Fruit fly (Drosophila melanogaster) whole organism, embryonic: ENCODE results near the gene mAChR-C.

Source experiments
- Bteb2 ChIP-seq: fragments of 200-800 bp; sonication (Bioruptor generic); optimal IDR thresholded peaks from 2 replicates; lab custom pipeline; 2016; ENCODE audit warnings: missing biosample characterization, missing genetic modification characterization
- CG11696 ChIP-seq: fragments of 200-800 bp; sonication (Bioruptor generic); IDR thresholded peaks from 2 replicates; pipeline ENCODE4 v1.3.6; 2022; ENCODE audit warnings: missing biosample characterization, missing genetic modification characterization
- CG12659 ChIP-seq: fragments of 200-800 bp; sonication (Bioruptor generic); optimal IDR thresholded peaks from 3 replicates; lab custom pipeline; 2017; ENCODE audit warnings: mild to moderate bottlenecking, missing biosample characterization, missing genetic modification reagents, missing genetic modification characterization
- CG13624 ChIP-seq: fragments of 200-800 bp; sonication (Bioruptor generic); optimal IDR thresholded peaks from 2 replicates; lab custom pipeline; 2016; ENCODE audit warnings: missing biosample characterization, missing genetic modification characterization
- CG15011 ChIP-seq: fragments of 200-800 bp; sonication (Bioruptor generic); optimal IDR thresholded peaks from 3 replicates; lab custom pipeline; 2018; ENCODE audit warnings: missing biosample characterization, mild to moderate bottlenecking, missing genetic modification characterization
- CG16779 ChIP-seq: fragments of 200-800 bp; sonication (Bioruptor generic); IDR thresholded peaks from 2 replicates; pipeline ENCODE4 v1.3.6; 2022; ENCODE audit warnings: missing biosample characterization, missing genetic modification characterization
- CG17186 ChIP-seq: fragments of 200-800 bp; sonication (Bioruptor generic); optimal IDR thresholded peaks from 3 replicates; lab custom pipeline; 2017; ENCODE audit warnings: missing biosample characterization, missing genetic modification reagents, missing genetic modification characterization
- CG17361 ChIP-seq: fragments of 200-800 bp; sonication (Bioruptor generic); IDR thresholded peaks from 3 replicates; pipeline ENCODE4 v1.3.6; 2022; ENCODE audit warnings: missing biosample characterization, missing genetic modification characterization
- CG17612 ChIP-seq: fragments of 200-800 bp; sonication (Bioruptor generic); IDR thresholded peaks from 2 replicates; pipeline ENCODE4 v1.3.6; 2022; ENCODE audit warnings: missing biosample characterization, missing genetic modification characterization
- CG17802 ChIP-seq: fragments of 200-800 bp; sonication (Bioruptor generic); optimal IDR thresholded peaks from 2 replicates; lab custom pipeline; 2018; ENCODE audit warnings: missing biosample characterization, mild to moderate bottlenecking, missing genetic modification characterization, moderate library complexity
- CG2116 ChIP-seq: fragments of 200-800 bp; sonication (Bioruptor generic); optimal IDR thresholded peaks from 3 replicates; lab custom pipeline; 2018; ENCODE audit warnings: missing biosample characterization, mild to moderate bottlenecking, missing genetic modification characterization
- CG2199 ChIP-seq: fragments of 200-800 bp; sonication (Bioruptor generic); IDR thresholded peaks from 3 replicates; pipeline ENCODE4 v1.3.6; 2022; ENCODE audit warnings: missing biosample characterization, missing genetic modification characterization
- CG2875 ChIP-seq: fragments of 200-800 bp; sonication (Bioruptor generic); optimal IDR thresholded peaks from 2 replicates; lab custom pipeline; 2017; ENCODE audit warnings: missing biosample characterization, mild to moderate bottlenecking, missing genetic modification characterization, missing genetic modification reagents
- CG3163 ChIP-seq: fragments of 200-800 bp; sonication (Bioruptor generic); optimal IDR thresholded peaks from 3 replicates; lab custom pipeline; 2016; ENCODE audit warnings: missing biosample characterization, missing genetic modification characterization
- CG43689 ChIP-seq: fragments of 200-800 bp; sonication (Bioruptor generic); IDR thresholded peaks from 2 replicates; pipeline ENCODE4 v1.3.6; 2022; ENCODE audit warnings: missing biosample characterization, missing genetic modification characterization
- CG4617 ChIP-seq: fragments of 200-800 bp; sonication (Bioruptor generic); optimal IDR thresholded peaks from 3 replicates; lab custom pipeline; 2016; ENCODE audit warnings: missing biosample characterization, missing genetic modification characterization, borderline replicate concordance
- CG7372 ChIP-seq: fragments of 200-800 bp; sonication (Bioruptor generic); IDR thresholded peaks from 2 replicates; pipeline ENCODE4 v1.3.6; 2022; ENCODE audit warnings: missing biosample characterization, missing genetic modification characterization
- CG7786 ChIP-seq: fragments of 200-800 bp; sonication (Bioruptor generic); optimal IDR thresholded peaks from 2 replicates; lab custom pipeline; 2016; ENCODE audit warnings: missing biosample characterization, missing genetic modification characterization
- CG8478 ChIP-seq: fragments of >200 bp; optimal IDR thresholded peaks from 2 replicates; lab custom pipeline; 2018
- CG8924 ChIP-seq: fragments of 200-800 bp; optimal IDR thresholded peaks from 3 replicates; lab custom pipeline; 2019; ENCODE audit warnings: missing biosample characterization, mild to moderate bottlenecking, missing genetic modification characterization, moderate library complexity
- Dbx ChIP-seq: fragments of 200-800 bp; sonication (Bioruptor generic); IDR thresholded peaks from 3 replicates; pipeline ENCODE4 v1.3.6; 2022; ENCODE audit warnings: missing biosample characterization, missing genetic modification characterization
- Dfd ChIP-seq, 2 experiments: fragments of >200 bp; optimal IDR thresholded peaks; 2 replicates each; lab custom pipeline; 2017; ENCODE audit warnings: missing biosample characterization in 2 of 2, missing genetic modification characterization in 2 of 2
- E2f1 ChIP-seq: fragments of 200-800 bp; sonication (Bioruptor generic); IDR thresholded peaks from 2 replicates; pipeline ENCODE4 v1.3.6; 2022; ENCODE audit warnings: missing biosample characterization, missing genetic modification characterization
- Eip74EF ChIP-seq, 2 experiments: fragments of 200-800 bp in 1 of 2; fragments of >200 bp in 1 of 2; sonication (Bioruptor generic) in 1 of 2; optimal IDR thresholded peaks; 2 replicates each; lab custom pipeline; 2017 to 2019; ENCODE audit warnings: missing biosample characterization in 2 of 2, missing genetic modification characterization in 2 of 2, mild to moderate bottlenecking in 1 of 2, moderate library complexity in 1 of 2
- H15 ChIP-seq: fragments of 200-800 bp; sonication (Bioruptor generic); IDR thresholded peaks from 3 replicates; pipeline ENCODE4 v1.3.6; 2022; ENCODE audit warnings: missing biosample characterization, missing genetic modification characterization
- HLH3B ChIP-seq: fragments of 200-800 bp; sonication (Bioruptor generic); IDR thresholded peaks from 2 replicates; pipeline ENCODE4 v1.3.6; 2022; ENCODE audit warnings: missing biosample characterization, missing genetic modification characterization
- HLH4C ChIP-seq: fragments of 200-800 bp; sonication (Bioruptor generic); IDR thresholded peaks from 3 replicates; pipeline ENCODE4 v1.3.6; 2022; ENCODE audit warnings: missing biosample characterization, missing genetic modification characterization; ENCODE audit not compliant: partially characterized antibody
- Lpt ChIP-seq: fragments of >200 bp; optimal IDR thresholded peaks from 2 replicates; lab custom pipeline; 2018; ENCODE audit warnings: missing biosample characterization, missing genetic modification characterization
- NK7.1 ChIP-seq: fragments of 200-800 bp; sonication (Bioruptor generic); optimal IDR thresholded peaks from 3 replicates; lab custom pipeline; 2016; ENCODE audit warnings: missing biosample characterization, missing genetic modification characterization
- Nf-YC ChIP-seq: fragments of 200-800 bp; optimal IDR thresholded peaks from 3 replicates; lab custom pipeline; 2019; ENCODE audit warnings: missing biosample characterization, mild to moderate bottlenecking, missing genetic modification characterization, moderate library complexity
- TFAM ChIP-seq: fragments of 200-800 bp; sonication (Bioruptor generic); optimal IDR thresholded peaks from 2 replicates; lab custom pipeline; 2017; ENCODE audit warnings: missing biosample characterization, missing genetic modification characterization, inconsistent platforms
- Usf ChIP-seq: fragments of 200-800 bp; sonication (Bioruptor generic); optimal IDR thresholded peaks from 2 replicates; lab custom pipeline; 2017; ENCODE audit warnings: missing genotype, missing biosample characterization, missing genetic modification characterization
- caup ChIP-seq: fragments of 200-800 bp; sonication (Bioruptor generic); optimal IDR thresholded peaks from 3 replicates; lab custom pipeline; 2017; ENCODE audit warnings: missing biosample characterization, mild to moderate bottlenecking, missing genetic modification characterization, moderate library complexity; ENCODE audit not compliant: severe bottlenecking
- chif ChIP-seq, 2 experiments: fragments of 200-800 bp; sonication (Bioruptor generic); optimal IDR thresholded peaks; 3 replicates each; lab custom pipeline; 2016; ENCODE audit warnings: missing biosample characterization in 2 of 2, missing genetic modification characterization in 2 of 2
- dimm ChIP-seq: fragments of 200-800 bp; sonication (Bioruptor generic); IDR thresholded peaks from 2 replicates; pipeline ENCODE4 v1.3.6; 2022; ENCODE audit warnings: missing biosample characterization, missing genetic modification characterization
- dmrt11E ChIP-seq: fragments of 200-800 bp; sonication (Bioruptor generic); optimal IDR thresholded peaks from 3 replicates; lab custom pipeline; 2018; ENCODE audit warnings: missing biosample characterization, mild to moderate bottlenecking, missing genetic modification characterization, moderate library complexity
- dmrt99B ChIP-seq: fragments of 200-800 bp; sonication (Bioruptor generic); optimal IDR thresholded peaks from 2 replicates; lab custom pipeline; 2018; ENCODE audit warnings: missing biosample characterization, mild to moderate bottlenecking, missing genetic modification characterization, moderate library complexity
- fd3F ChIP-seq: fragments of 200-800 bp; sonication (Bioruptor generic); optimal IDR thresholded peaks from 2 replicates; lab custom pipeline; 2018; ENCODE audit warnings: missing biosample characterization, mild to moderate bottlenecking, missing genetic modification characterization, moderate library complexity
- fru ChIP-seq: fragments of >200 bp; optimal IDR thresholded peaks from 2 replicates; lab custom pipeline; 2017
- ftz-f1 ChIP-seq: fragments of 200-800 bp; sonication (Bioruptor generic); optimal IDR thresholded peaks from 2 replicates; lab custom pipeline; 2016; ENCODE audit warnings: missing biosample characterization, missing genetic modification characterization
- ind ChIP-seq: fragments of 200-800 bp; sonication (Bioruptor generic); optimal IDR thresholded peaks from 3 replicates; lab custom pipeline; 2016; ENCODE audit warnings: missing biosample characterization, missing genetic modification characterization
- jumu ChIP-seq: fragments of 200-800 bp; sonication (Bioruptor generic); optimal IDR thresholded peaks from 3 replicates; lab custom pipeline; 2016; ENCODE audit warnings: missing biosample characterization, missing genetic modification characterization
- kah ChIP-seq: fragments of 200-800 bp; sonication (Bioruptor generic); optimal IDR thresholded peaks from 2 replicates; lab custom pipeline; 2018; ENCODE audit warnings: missing biosample characterization, mild to moderate bottlenecking, missing genetic modification characterization
- maf-S ChIP-seq: fragments of 200-800 bp; sonication (Bioruptor generic); optimal IDR thresholded peaks from 2 replicates; lab custom pipeline; 2016; ENCODE audit warnings: missing biosample characterization, missing genetic modification characterization
- odd ChIP-seq: fragments of 200-800 bp; sonication (Bioruptor generic); optimal IDR thresholded peaks from 2 replicates; lab custom pipeline; 2017; ENCODE audit warnings: missing biosample characterization, mild to moderate bottlenecking, missing genetic modification characterization
- pb ChIP-seq: fragments of 200-800 bp; sonication (Bioruptor generic); optimal IDR thresholded peaks from 3 replicates; lab custom pipeline; 2016; ENCODE audit warnings: missing biosample characterization, missing genetic modification characterization
- pum ChIP-seq: fragments of 200-800 bp; sonication (Bioruptor generic); optimal IDR thresholded peaks from 2 replicates; lab custom pipeline; 2016; ENCODE audit warnings: missing biosample characterization, missing genetic modification characterization
- sim ChIP-seq: fragments of 200-800 bp; sonication (Bioruptor generic); IDR thresholded peaks from 2 replicates; pipeline ENCODE4 v1.3.6; 2022; ENCODE audit warnings: missing biosample characterization, missing genetic modification characterization
- so ChIP-seq: fragments of 200-800 bp; sonication (Bioruptor generic); IDR thresholded peaks from 3 replicates; pipeline ENCODE4 v1.3.6; 2022; ENCODE audit warnings: missing biosample characterization, missing genetic modification characterization
- toy ChIP-seq: fragments of 200-800 bp; sonication (Bioruptor generic); IDR thresholded peaks from 2 replicates; pipeline ENCODE4 v1.3.6; 2022; ENCODE audit warnings: missing biosample characterization, missing genetic modification characterization
- zfh2 ChIP-seq: fragments of 200-800 bp; sonication (Bioruptor generic); optimal IDR thresholded peaks from 2 replicates; lab custom pipeline; 2016; ENCODE audit warnings: missing biosample characterization, missing genetic modification characterization

The mAChR-C gene

dm6 chrX:6863289-6863938 is 30.9 kb upstream of the mAChR-C start, which contains the start of gene CG43736 (continued):
- TF ChIP-seq Dbx (peak; percentile 87), Eip74EF (GFP tag; optimal IDR thresholded peaks at IDR 0.05; lab: Kevin White, UChicago) (peak in 1 of 2 experiments; percentile 96), pb (GFP tag; lab: Kevin White, UChicago) (peak; percentile 85), toy (GFP tag; lab: Robert Waterston, UW) (peak; percentile 62; the same call in 1 of the 2 replicates), sim (0 out of 2 replicates have a peak, but pooled peaks have one; percentile 12), HLH3B (GFP tag; lab: Robert Waterston, UW) (peak; percentile 89), caup (GFP tag; lab: Kevin White, UChicago) (peak; percentile 93), Usf (GFP tag; lab: Kevin White, UChicago) (peak; percentile 87), CG17186 (GFP tag; lab: Kevin White, UChicago) (peak; percentile 82), Lpt (GFP tag; lab: Kevin White, UChicago) (no peak), CG11696 (peak; percentile 61), CG4617 (GFP tag; lab: Kevin White, UChicago) (peak; percentile 78), Nf-YC (tag; lab: Kevin White, UChicago) (peak; percentile 90), CG16779 (GFP tag; lab: Robert Waterston, UW) (no peak), dmrt99B (peak; percentile 98), fd3F (peak; percentile 95), CG17612 (peak; percentile 83), NK7.1 (GFP tag; lab: Kevin White, UChicago) (peak; percentile 91), CG17361 (GFP tag; lab: Robert Waterston, UW) (peak; percentile 99), CG7786 (GFP tag; lab: Kevin White, UChicago) (peak; percentile 93), CG13624 (GFP tag; lab: Kevin White, UChicago) (peak; percentile 87), TFAM (peak; percentile 62), H15 (GFP tag; lab: Robert Waterston, UW) (peak; percentile 77), dimm (peak; percentile 70), kah (GFP tag; lab: Kevin White, UChicago) (peak; percentile 93), CG17802 (tag; lab: Kevin White, UChicago) (peak; percentile 75), dmrt11E (tag; lab: Kevin White, UChicago) (peak; percentile 92), maf-S (GFP tag; lab: Kevin White, UChicago) (peak; percentile 94), CG2875 (peak; percentile 91), CG8478 (lab: Kevin White, UChicago) (no peak), pum (peak; percentile 91), zfh2 (GFP tag; lab: Kevin White, UChicago) (peak; percentile 81), fru (lab: Kevin White, UChicago) (no peak), CG43689 (GFP tag; lab: Robert Waterston, UW) (peak; percentile 70), ftz-f1 (GFP tag; lab: Kevin White, UChicago) (peak; percentile 20), E2f1 (peak; percentile 77), odd (GFP tag; lab: Kevin White, UChicago) (peak; percentile 93), CG7372 (peak; percentile 86), CG12659 (GFP tag; lab: Kevin White, UChicago) (peak; percentile 97), chif (GFP tag; optimal IDR thresholded peaks at IDR 0.05; lab: Kevin White, UChicago) (peak; percentile 93 to 94), Dfd (GFP tag; optimal IDR thresholded peaks at IDR 0.05; lab: Kevin White, UChicago) (no peak), CG2116 (GFP tag; lab: Kevin White, UChicago) (peak; percentile 69), CG2199 (no peak), CG3163 (GFP tag; lab: Kevin White, UChicago) (peak; percentile 61), ind (GFP tag; lab: Kevin White, UChicago) (peak; percentile 97), so (GFP tag; lab: Robert Waterston, UW) (peak; percentile 84), CG8924 (tag; lab: Kevin White, UChicago) (peak; percentile 98), HLH4C (GFP tag; lab: Robert Waterston, UW) (no peak), jumu (peak; percentile 92), Bteb2 (GFP tag; lab: Kevin White, UChicago) (peak; percentile 92), CG15011 (GFP tag; lab: Kevin White, UChicago) (peak; percentile 95)
